Worm (Caenorhabditis elegans) whole organism, young adult: ENCODE measurements around the gene nsy-1.

Source experiments
- B0336.3 ChIP-seq: fragments of 200-800 bp; sonication (Bioruptor generic); IDR thresholded peaks from 2 replicates; pipeline ENCODE4 v1.3.6; 2022; ENCODE audit warnings: missing genetic modification characterization, missing compliant biosample characterization
- ama-1 ChIP-seq, 3 experiments: fragments of 150-350 bp in 1 of 3; sonication (generic microtip) in 2 of 3; optimal IDR thresholded peaks; 2 replicates each; lab custom pipeline; 2014 to 2018; ENCODE audit warnings: missing biosample characterization in 2 of 3, missing genetic modification characterization in 2 of 3, missing genetic modification reagents in 2 of 3
- attf-3 ChIP-seq: fragments of 200-800 bp; sonication (Bioruptor generic); conservative IDR thresholded peaks from 2 replicates; pipeline ENCODE4 v1.3.6; 2022; ENCODE audit warnings: missing genetic modification reagents, missing genetic modification characterization, missing compliant biosample characterization
- cebp-2 ChIP-seq: fragments of 200-800 bp; sonication (Bioruptor generic); IDR thresholded peaks from 2 replicates; pipeline ENCODE4 v1.3.6; 2022; ENCODE audit warnings: missing genetic modification characterization, missing compliant biosample characterization
- snpc-1.3 ChIP-seq: sonication (generic microtip); optimal IDR thresholded peaks from 2 replicates; lab custom pipeline; 2017; ENCODE audit warnings: missing genetic modification characterization, mild to moderate bottlenecking, missing compliant biosample characterization, antibody characterized with exemption, moderate library complexity, missing genotype, missing genetic modification reagents; ENCODE audit not compliant: insufficient read depth
- snpc-4 ChIP-seq, 5 experiments: fragments of 150-350 bp in 1 of 5; sonication (generic microtip) in 4 of 5; optimal IDR thresholded peaks; 2 replicates each; lab custom pipeline; 2014 to 2018; ENCODE audit warnings: missing genetic modification characterization in 5 of 5, missing biosample characterization in 3 of 5, antibody characterized with exemption in 2 of 5, mild to moderate bottlenecking in 2 of 5, missing compliant biosample characterization in 2 of 5, missing genotype in 2 of 5, moderate library complexity in 2 of 5, missing genetic modification reagents in 1 of 5
- tbp1 ChIP-seq: fragments of 200-800 bp; sonication (Bioruptor generic); optimal IDR thresholded peaks from 2 replicates; lab custom pipeline; 2018; ENCODE audit warnings: mild to moderate bottlenecking, missing genetic modification characterization, missing compliant biosample characterization
- unc-62 ChIP-seq: fragments of 150-350 bp; optimal IDR thresholded peaks from 2 replicates; lab custom pipeline; 2014; ENCODE audit warnings: missing biosample characterization, missing genetic modification reagents, missing genetic modification characterization

DNA sequence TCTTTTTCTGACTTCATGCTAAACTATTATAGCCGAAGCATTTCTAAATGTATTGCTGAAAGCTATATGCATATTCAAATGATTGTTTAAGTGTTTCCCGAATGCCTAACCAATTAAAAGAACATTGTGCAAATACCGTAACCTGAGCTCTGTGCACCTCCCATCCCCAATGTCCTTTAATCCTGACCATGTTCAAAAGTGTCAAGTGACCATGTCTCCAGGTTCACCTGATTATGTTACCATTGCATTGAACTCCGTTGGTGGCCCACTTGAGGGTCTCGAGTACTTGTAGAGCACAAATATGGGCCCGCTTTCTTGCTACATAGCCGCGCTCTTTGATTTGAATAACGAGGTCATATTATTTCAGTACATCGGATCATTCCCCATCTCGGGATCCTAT lies 47.2 kb upstream of the nsy-1 start:
- no peak for TF ChIP-seq snpc-4 (GFP tag; optimal IDR thresholded peaks at IDR 0.05; lab: Kevin White, UChicago)
- TF ChIP-seq snpc-4 (tag; optimal IDR thresholded peaks at IDR 0.05; lab: Kevin White, UChicago) = no peak
- TF ChIP-seq attf-3 (GFP tag; lab: Robert Waterston, UW) = no peak
- TF ChIP-seq snpc-1.3 (tag; lab: Kevin White, UChicago) = no peak
- TF ChIP-seq cebp-2 = no peak
- TF ChIP-seq B0336.3 = no peak
- TF ChIP-seq ama-1 (optimal IDR thresholded peaks at IDR 0.05; lab: Kevin White, UChicago) = no peak
- TF ChIP-seq ama-1 (GFP tag; optimal IDR thresholded peaks at IDR 0.05; lab: Kevin White, UChicago) = no peak
- no peak for TF ChIP-seq tbp1 (GFP tag; lab: Kevin White, UChicago)
- no peak for TF ChIP-seq unc-62 (GFP tag; lab: Kevin White, UChicago)
